Worm (Caenorhabditis elegans): ENCODE measurements around the gene F55C5.10.

DNA sequence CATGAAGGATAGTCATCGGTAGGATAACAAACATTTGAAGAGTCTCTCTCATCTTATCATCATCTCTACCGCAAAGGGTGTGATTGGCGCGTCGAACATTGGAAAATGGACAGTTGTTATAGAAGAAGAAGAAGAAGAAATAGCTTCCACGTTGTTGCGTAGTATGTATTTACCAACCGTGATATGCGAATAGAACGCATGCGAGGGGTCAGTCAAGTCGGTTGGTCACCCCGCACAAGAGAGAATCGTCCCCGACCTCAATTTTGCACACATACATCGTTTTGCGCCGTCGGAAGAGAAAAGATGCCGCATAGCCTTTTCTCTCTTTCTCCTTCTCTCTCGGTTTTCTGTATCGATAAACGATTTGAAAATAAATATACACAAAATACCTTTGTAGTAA is 11.7 kb downstream of the F55C5.10 start:
- TF ChIP-seq W03F9.2 (tag; optimal IDR thresholded peaks at IDR 0.05) (no peak), him-1 (tag; optimal IDR thresholded peaks at IDR 0.05) (no peak)

All from whole organism, L4/young adult.